Worm (Caenorhabditis elegans): ENCODE results near the gene F14F8.8.

F14F8.8 gene

DNA sequence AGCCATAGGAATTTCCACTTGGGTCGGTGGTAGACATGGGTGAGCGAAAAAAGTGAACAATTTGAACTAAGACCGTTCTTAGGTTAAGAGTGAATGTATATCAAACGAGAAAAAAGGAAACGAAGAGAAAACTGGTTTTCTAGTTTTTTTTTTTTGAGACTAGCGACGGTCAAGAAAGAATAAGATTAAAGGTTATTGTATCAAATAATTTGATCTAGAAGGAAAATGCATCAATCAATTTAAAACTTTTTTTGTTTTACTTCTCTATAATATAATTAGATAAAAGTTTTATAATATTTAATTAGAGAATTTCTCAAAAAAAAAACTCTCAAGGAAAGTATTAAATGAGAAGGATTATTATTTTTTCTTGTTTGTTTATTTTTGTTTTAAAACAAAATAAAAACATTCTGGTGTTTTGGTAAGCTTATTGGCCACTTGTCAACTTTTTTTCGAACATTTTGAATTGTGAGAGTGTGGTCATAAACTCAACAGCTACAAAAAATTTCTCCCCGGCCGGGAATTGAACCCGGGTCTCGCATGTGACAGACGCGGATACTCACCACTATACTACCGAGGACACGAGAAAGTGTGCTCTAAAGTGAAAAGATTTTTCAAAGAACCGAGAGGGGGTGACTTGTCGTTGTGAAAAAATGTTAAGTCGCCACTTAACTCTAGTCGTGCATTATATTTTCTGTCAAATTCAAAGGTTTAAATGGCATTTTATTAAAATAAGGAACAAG is 26.7 kb downstream of the F14F8.8 start, which contains the start of gene W06G6.17:
W06G6.17 (minus strand) TSS at position 51 of the 740 bp plus-strand sequence.
- TF ChIP-seq sox-2 (GFP tag; IDR thresholded peaks at IDR 0.05) (no peak), zip-5 (tag; optimal IDR thresholded peaks at IDR 0.05) (no peak), hlh-30 (tag; optimal IDR thresholded peaks at IDR 0.05; ENCODE audit: insufficient read depth) (no peak), npax-4 (tag; optimal IDR thresholded peaks at IDR 0.05) (no peak), hlh-13 (GFP tag; optimal IDR thresholded peaks at IDR 0.05) (no peak)

DNA sequence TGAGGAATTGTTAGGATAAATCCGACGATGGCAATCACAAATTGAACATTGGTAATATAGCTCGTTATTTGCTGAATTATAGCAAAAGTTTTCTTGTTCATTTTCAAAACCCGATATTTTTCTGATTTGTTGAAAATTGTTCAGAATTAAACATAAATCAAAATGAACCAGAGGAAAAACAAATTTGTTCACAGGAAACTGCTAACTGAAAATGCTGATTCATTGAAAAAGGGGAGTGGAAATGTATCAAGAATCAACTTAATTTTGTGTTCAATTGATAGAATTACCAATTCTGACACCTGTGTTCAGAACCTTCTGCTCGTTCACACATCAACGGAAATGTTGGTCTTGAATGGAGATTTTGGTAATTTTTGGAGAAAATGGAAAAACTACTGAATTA is 28.5 kb downstream of the F14F8.8 start, which contains the start of gene srw-77:
srw-77 (minus strand) TSS at position 101 of the 400 bp plus-strand sequence.
- TF ChIP-seq ceh-14 (tag; optimal IDR thresholded peaks at IDR 0.05) (no peak), F13H6.1 (tag; optimal IDR thresholded peaks at IDR 0.05) (no peak), K02D7.2 (tag; optimal IDR thresholded peaks at IDR 0.05) (no peak), Y22D7AL.16 (tag; optimal IDR thresholded peaks at IDR 0.05) (no peak), sox-4 (tag; optimal IDR thresholded peaks at IDR 0.05) (no peak), nfya-1 (tag; optimal IDR thresholded peaks at IDR 0.05) (no peak), ceh-45 (GFP tag; IDR thresholded peaks at IDR 0.05) (no peak), syd-9 (tag; optimal IDR thresholded peaks at IDR 0.05) (no peak), T23F11.4 (GFP tag; optimal IDR thresholded peaks at IDR 0.05) (no peak), elt-4 (tag; optimal IDR thresholded peaks at IDR 0.05) (no peak), unc-3 (GFP tag; conservative IDR thresholded peaks at IDR 0.05) (no peak), unc-3 (tag; optimal IDR thresholded peaks at IDR 0.05) (no peak), tbx-7 (tag; optimal IDR thresholded peaks at IDR 0.05) (no peak), sox-2 (GFP tag; IDR thresholded peaks at IDR 0.05) (no peak), pha-4 (tag; optimal IDR thresholded peaks at IDR 0.05) (no peak)

DNA sequence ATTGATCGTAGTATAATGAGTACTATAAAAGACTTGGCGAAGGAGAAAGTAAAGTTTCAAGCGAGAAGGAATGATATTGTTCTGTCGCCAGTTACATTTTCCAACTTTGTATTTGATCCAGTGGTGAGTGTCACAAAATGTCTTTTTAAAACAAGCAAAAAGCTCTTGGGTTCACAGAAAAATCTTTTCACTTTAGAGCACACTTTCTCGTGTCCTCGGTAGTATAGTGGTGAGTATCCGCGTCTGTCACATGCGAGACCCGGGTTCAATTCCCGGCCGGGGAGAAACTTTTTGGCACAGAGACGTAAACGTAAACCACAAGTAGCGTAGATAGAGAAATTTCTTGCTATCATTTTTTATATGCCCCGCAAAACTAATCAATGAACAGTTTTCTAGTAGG is 31.7 kb downstream of the F14F8.8 start:
- TF ChIP-seq pax-1 (tag; optimal IDR thresholded peaks at IDR 0.05) (no peak), nhr-11 (tag; optimal IDR thresholded peaks at IDR 0.05) (no peak), ceh-30 (tag; optimal IDR thresholded peaks at IDR 0.05) (no peak), madf-2 (tag; optimal IDR thresholded peaks at IDR 0.05) (no peak), eyg-1 (tag; optimal IDR thresholded peaks at IDR 0.05) (no peak), che-1 (tag; optimal IDR thresholded peaks at IDR 0.05) (no peak), unc-86 (tag; optimal IDR thresholded peaks at IDR 0.05) (no peak), pha-4 (tag; optimal IDR thresholded peaks at IDR 0.05) (no peak), unc-3 (GFP tag; conservative IDR thresholded peaks at IDR 0.05) (no peak), unc-3 (tag; optimal IDR thresholded peaks at IDR 0.05) (no peak), ceh-9 (tag; optimal IDR thresholded peaks at IDR 0.05) (no peak), syd-9 (tag; optimal IDR thresholded peaks at IDR 0.05) (no peak), dve-1 (tag; optimal IDR thresholded peaks at IDR 0.05) (no peak), gmeb-2 (tag; optimal IDR thresholded peaks at IDR 0.05) (no peak), pag-3 (tag; optimal IDR thresholded peaks at IDR 0.05; ENCODE audit: borderline replicate concordance) (no peak), fax-1 (tag; optimal IDR thresholded peaks at IDR 0.05) (no peak), hlh-13 (GFP tag; optimal IDR thresholded peaks at IDR 0.05) (no peak)

DNA sequence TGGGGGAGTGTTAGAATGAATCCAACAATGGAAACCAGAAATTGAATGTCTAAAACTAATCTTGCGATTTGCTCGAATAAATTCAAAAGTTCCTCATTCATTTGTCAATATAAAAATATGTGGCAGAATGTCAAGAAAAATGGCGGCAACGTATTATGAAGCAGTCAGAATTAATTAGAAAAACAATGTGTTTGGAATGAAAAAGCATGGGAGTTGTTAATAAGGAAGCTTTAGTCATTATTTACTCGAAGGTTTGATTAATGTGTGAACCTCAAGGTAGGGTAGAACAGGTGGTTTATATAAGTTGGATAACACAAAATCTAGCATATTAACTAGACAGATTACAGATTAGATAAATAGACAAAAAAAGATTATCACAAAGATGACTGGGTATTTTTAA is 33.9 kb downstream of the F14F8.8 start, which contains the start of gene srw-76:
srw-76 (minus strand) TSS at position 101 of the 400 bp plus-strand sequence.
- no peak for TF ChIP-seq ahr-1 (tag; optimal IDR thresholded peaks at IDR 0.05)

DNA sequence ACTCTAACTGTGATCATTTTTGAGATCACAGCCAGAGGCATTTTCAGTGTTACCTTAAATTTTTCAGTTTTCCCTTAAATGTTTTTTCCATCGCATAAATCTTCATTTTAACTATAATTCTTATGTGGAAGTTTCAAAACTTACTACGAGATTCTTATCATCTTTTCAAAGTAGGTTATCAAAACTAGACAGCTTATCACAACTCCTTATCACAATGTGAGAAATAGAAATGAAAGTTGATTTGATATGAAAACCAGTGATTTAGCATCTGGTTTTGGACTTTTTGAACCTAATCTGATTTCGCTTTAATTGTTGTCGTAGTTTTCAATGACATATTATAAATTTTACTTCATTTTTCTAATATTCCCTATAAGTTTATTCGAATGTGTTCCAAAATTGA is 36.2 kb downstream of the F14F8.8 start, which contains the start of gene mltn-11:
mltn-11 (plus strand) TSS at position 276 of the 400 bp plus-strand sequence.
- TF ChIP-seq tbx-2 (tag; optimal IDR thresholded peaks at IDR 0.05) (no peak), elt-2 (tag; optimal IDR thresholded peaks at IDR 0.05) (peak; percentile 76), nfya-1 (tag; optimal IDR thresholded peaks at IDR 0.05) (no peak), dmd-4 (tag; optimal IDR thresholded peaks at IDR 0.05; ENCODE audit: borderline replicate concordance) (no peak), T23F11.4 (GFP tag; optimal IDR thresholded peaks at IDR 0.05) (no peak), pros-1 (tag; optimal IDR thresholded peaks at IDR 0.05) (no peak), tbx-7 (tag; optimal IDR thresholded peaks at IDR 0.05) (no peak)
